Worm (Caenorhabditis elegans): Measurements from ENCODE around the gene K04F1.8.

K04F1.8 gene

DNA sequence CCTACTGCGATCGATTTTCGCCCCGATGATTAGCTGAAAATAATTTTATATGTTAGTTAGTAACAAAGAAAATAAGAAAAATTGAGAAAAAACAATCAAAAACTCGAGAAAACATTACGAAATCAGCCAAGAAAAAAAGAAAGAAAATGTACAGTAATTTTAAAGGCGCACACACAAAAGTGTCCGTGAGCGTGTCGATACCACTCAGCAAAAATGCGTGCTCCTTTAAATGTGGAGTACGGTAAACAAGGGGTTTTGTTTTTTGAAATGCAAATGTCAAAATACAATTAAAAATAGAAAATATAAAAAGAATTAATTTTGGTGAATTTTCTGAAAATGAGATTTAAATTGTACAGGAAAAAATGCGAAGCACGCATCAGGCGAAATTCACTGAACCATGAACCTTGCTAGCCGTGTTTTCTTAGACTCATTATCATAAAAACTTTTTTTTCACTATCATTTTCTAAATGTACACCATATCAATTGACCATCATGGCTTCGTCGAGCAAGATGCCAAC, 34.6 kb downstream of the K04F1.8 start, which contains the start of gene srw-90:
Gene srw-90, plus strand, starts transcription at position 468 of the 518 bp plus-strand sequence.
- no peak for TF ChIP-seq T22C8.4 (GFP tag; IDR thresholded peaks at IDR 0.05)
- no peak for TF ChIP-seq cog-1 (tag; optimal IDR thresholded peaks at IDR 0.05)

DNA sequence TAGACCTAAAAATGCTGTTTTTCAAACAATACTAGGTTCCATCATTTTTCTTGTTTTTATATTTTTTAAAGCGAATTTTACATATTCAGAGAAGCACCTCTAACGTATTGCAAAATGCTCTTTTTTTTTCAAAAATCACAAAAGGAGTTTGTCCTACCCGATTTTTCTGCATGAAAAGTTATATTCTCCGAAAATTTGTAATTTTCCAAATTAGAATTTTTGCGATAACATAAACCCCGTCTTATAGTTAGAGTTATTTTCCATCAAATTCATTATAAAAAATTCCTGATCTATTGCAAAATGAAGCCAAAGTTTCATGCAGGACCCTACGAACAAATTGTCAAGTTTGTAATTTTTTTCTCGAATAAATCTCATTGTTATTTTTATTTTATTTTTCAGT, 41.4 kb downstream of the K04F1.8 start, which contains the start of gene srw-99:
Gene srw-99, plus strand, starts transcription at position 301 of the 400 bp plus-strand sequence.
- TF ChIP-seq T22C8.4 (GFP tag; IDR thresholded peaks at IDR 0.05) (no peak), tab-1 (GFP tag; IDR thresholded peaks at IDR 0.05) (no peak), flt-1 (GFP tag; IDR thresholded peaks at IDR 0.05) (no peak), klf-2 (GFP tag; conservative IDR thresholded peaks at IDR 0.05) (no peak), ztf-23 (GFP tag; IDR thresholded peaks at IDR 0.05) (no peak), cog-1 (tag; optimal IDR thresholded peaks at IDR 0.05) (no peak), ref-1 (GFP tag; conservative IDR thresholded peaks at IDR 0.05) (no peak), med-1 (GFP tag; optimal IDR thresholded peaks at IDR 0.05; ENCODE audit: insufficient read depth) (no peak), ztf-29 (GFP tag; IDR thresholded peaks at IDR 0.05) (no peak)

DNA sequence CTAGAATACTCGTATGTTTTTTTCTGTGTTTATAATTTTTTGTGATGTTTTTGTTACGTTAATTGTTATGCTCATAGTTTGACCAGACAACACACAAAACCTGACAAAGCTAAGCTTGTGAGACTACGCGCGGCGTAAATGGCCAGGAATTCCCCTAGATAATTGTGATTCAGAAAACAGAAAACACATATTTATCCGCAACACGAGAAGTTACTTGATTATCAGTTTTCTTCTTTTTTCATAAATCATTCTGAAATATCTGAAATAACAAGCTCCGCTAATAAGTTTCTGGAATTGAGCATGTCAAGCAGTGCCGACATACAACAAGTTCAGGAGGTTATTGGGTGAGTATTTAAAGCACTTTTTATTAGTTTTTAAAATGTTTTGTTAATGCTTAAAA, 43.9 kb downstream of the K04F1.8 start, which contains the start of gene srw-100:
Gene srw-100, plus strand, starts transcription at position 301 of the 400 bp plus-strand sequence.
- TF ChIP-seq T22C8.4 (GFP tag; IDR thresholded peaks at IDR 0.05) (no peak), med-1 (GFP tag; optimal IDR thresholded peaks at IDR 0.05; ENCODE audit: insufficient read depth) (no peak), flt-1 (GFP tag; IDR thresholded peaks at IDR 0.05) (no peak), klf-2 (GFP tag; conservative IDR thresholded peaks at IDR 0.05) (no peak), ztf-29 (GFP tag; IDR thresholded peaks at IDR 0.05) (no peak), cog-1 (tag; optimal IDR thresholded peaks at IDR 0.05) (no peak), ref-1 (GFP tag; conservative IDR thresholded peaks at IDR 0.05) (no peak), tab-1 (GFP tag; IDR thresholded peaks at IDR 0.05) (no peak), ztf-23 (GFP tag; IDR thresholded peaks at IDR 0.05) (no peak)

DNA sequence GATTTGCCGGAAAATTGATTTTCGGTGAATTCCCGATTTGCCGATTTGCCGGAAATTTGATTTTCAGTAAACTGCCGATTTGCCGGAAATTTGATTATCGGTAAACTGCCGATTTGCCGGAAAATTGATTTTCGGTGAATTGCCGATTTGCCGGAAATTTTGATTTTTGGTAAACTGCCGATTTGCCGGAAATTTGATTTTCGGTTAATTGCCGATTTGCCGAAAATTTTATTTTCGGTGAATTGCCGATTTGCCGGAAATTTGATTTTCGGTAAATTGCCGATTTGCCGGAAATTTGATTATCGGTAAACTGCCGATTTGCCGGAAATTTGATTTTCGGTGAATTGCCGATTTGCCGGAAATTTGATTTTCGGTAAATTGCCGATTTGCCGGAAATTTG, 45.5 kb downstream of the K04F1.8 start:
- TF ChIP-seq ztf-23 (GFP tag; IDR thresholded peaks at IDR 0.05): peak; percentile 37; the same call in 1 of the 2 replicates

DNA sequence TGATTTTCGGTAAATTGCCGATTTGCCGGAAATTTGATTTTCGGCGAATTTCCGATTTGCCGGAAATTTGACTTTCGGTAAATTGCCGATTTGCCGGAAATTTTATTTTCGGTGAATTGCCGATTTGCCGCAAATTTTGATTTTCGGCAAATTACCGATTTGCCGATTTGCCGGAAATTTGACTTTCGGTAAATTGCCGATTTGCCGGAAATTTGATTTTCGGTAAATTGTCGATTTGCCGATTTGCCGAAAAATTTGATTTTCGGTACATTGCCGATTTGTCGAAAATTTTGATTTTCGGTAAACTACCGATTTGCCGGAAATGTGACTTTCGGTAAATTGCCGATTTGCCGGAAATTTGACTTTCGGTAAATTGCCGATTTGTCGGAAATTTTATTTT, 46.8 kb downstream of the K04F1.8 start:
- TF ChIP-seq ztf-23 (GFP tag; IDR thresholded peaks at IDR 0.05) (peak; percentile 84), klf-2 (GFP tag; conservative IDR thresholded peaks at IDR 0.05) (peak; percentile 86), T22C8.4 (GFP tag; IDR thresholded peaks at IDR 0.05) (peak; percentile 29; the same call in 1 of the 2 replicates), ref-1 (GFP tag; conservative IDR thresholded peaks at IDR 0.05) (peak; percentile 47; the same call in 1 of the 2 replicates), flt-1 (GFP tag; IDR thresholded peaks at IDR 0.05) (peak; percentile 57), tab-1 (GFP tag; IDR thresholded peaks at IDR 0.05) (peak; percentile 81)

DNA sequence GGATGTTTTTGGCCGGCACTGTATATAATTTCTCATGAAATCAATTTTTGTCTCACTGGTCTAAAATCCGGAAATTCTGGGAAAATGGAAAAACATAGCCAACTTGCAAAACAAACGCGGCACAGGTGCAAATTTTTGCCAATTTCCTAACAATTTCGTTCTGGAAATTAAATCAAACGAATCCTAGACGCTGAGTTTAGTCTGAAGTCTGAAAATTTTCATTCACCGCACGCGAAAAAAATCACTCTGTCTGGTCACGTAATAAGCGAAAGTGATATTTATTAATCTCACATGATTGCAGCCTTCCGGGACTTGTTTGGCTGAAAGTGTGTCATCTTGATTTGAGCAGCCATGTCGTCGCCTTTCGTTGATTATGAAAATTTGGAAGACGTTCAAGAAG, 49.9 kb downstream of the K04F1.8 start, which contains the start of gene srw-103:
Gene srw-103, plus strand, starts transcription at position 301 of the 400 bp plus-strand sequence.
- no peak for TF ChIP-seq flt-1 (GFP tag; IDR thresholded peaks at IDR 0.05)
- no peak for TF ChIP-seq klf-2 (GFP tag; conservative IDR thresholded peaks at IDR 0.05)
- no peak for TF ChIP-seq med-1 (GFP tag; optimal IDR thresholded peaks at IDR 0.05; ENCODE audit: insufficient read depth)
- no peak for TF ChIP-seq cog-1 (tag; optimal IDR thresholded peaks at IDR 0.05)
- TF ChIP-seq ztf-23 (GFP tag; IDR thresholded peaks at IDR 0.05): no peak

Measured in whole organism, midembryonic.